Worm (Caenorhabditis elegans) whole organism, young adult: Measurements from ENCODE around the gene F20G2.5.

Source experiments
- F57A8.1 ChIP-seq: fragments of 200-800 bp; sonication (Bioruptor generic); optimal IDR thresholded peaks from 2 replicates; lab custom pipeline; 2018; ENCODE audit warnings: mild to moderate bottlenecking, missing genetic modification characterization, moderate library complexity, missing compliant biosample characterization
- F57C9.4 ChIP-seq: sonication (generic microtip); optimal IDR thresholded peaks from 2 replicates; lab custom pipeline; 2017; ENCODE audit warnings: mild to moderate bottlenecking, missing genetic modification characterization, missing compliant biosample characterization
- ZK185.1 ChIP-seq: sonication (generic microtip); optimal IDR thresholded peaks from 2 replicates; lab custom pipeline; 2016; ENCODE audit warnings: mild to moderate bottlenecking, missing genetic modification characterization, missing compliant biosample characterization; ENCODE audit not compliant: poor library complexity, severe bottlenecking
- ama-1 ChIP-seq, 3 experiments: fragments of 150-350 bp in 1 of 3; sonication (generic microtip) in 2 of 3; optimal IDR thresholded peaks; 2 replicates each; lab custom pipeline; 2014 to 2018; ENCODE audit warnings: missing biosample characterization in 2 of 3, missing genetic modification characterization in 2 of 3, missing genetic modification reagents in 2 of 3
- aptf-3 ChIP-seq: fragments of 200-800 bp; sonication (Bioruptor generic); IDR thresholded peaks from 2 replicates; pipeline ENCODE4 v1.3.6; 2022; ENCODE audit warnings: missing genetic modification characterization, missing compliant biosample characterization
- athp-1 ChIP-seq: sonication (generic microtip); optimal IDR thresholded peaks from 2 replicates; lab custom pipeline; 2017; ENCODE audit warnings: mild to moderate bottlenecking, missing genetic modification characterization, missing compliant biosample characterization
- attf-6 ChIP-seq: fragments of 200-800 bp; sonication (Bioruptor generic); IDR thresholded peaks from 2 replicates; pipeline ENCODE4 v1.3.6; 2022; ENCODE audit warnings: missing genetic modification reagents, missing genetic modification characterization, missing compliant biosample characterization
- bed-1 ChIP-seq: fragments of 200-800 bp; sonication (Bioruptor generic); IDR thresholded peaks from 2 replicates; pipeline ENCODE4 v1.3.6; 2022; ENCODE audit warnings: missing genetic modification reagents, missing genetic modification characterization, missing compliant biosample characterization
- bed-2 ChIP-seq: fragments of 200-800 bp; sonication (Bioruptor generic); IDR thresholded peaks from 2 replicates; pipeline ENCODE4 v1.3.6; 2022; ENCODE audit warnings: missing genetic modification reagents, missing genetic modification characterization, missing compliant biosample characterization
- ceh-27 ChIP-seq: fragments of 200-800 bp; sonication (Bioruptor generic); optimal IDR thresholded peaks from 2 replicates; lab custom pipeline; 2018; ENCODE audit warnings: mild to moderate bottlenecking, missing genetic modification characterization, moderate library complexity, missing compliant biosample characterization
- dox-1 ChIP-seq: fragments of 200-800 bp; sonication (Bioruptor generic); IDR thresholded peaks from 2 replicates; pipeline ENCODE4 v1.3.6; 2022; ENCODE audit warnings: missing genetic modification reagents, missing genetic modification characterization, missing compliant biosample characterization
- egl-44 ChIP-seq: fragments of 200-800 bp; sonication (Bioruptor generic); IDR thresholded peaks from 2 replicates; pipeline ENCODE4 v1.3.6; 2022; ENCODE audit warnings: missing genetic modification reagents, missing genetic modification characterization, missing compliant biosample characterization
- egrh-3 ChIP-seq: fragments of 200-800 bp; sonication (Bioruptor generic); IDR thresholded peaks from 2 replicates; pipeline ENCODE4 v1.3.6; 2022; ENCODE audit warnings: missing genetic modification reagents, missing genetic modification characterization, missing compliant biosample characterization
- hrde-1 ChIP-seq: sonication (generic microtip); optimal IDR thresholded peaks from 2 replicates; lab custom pipeline; 2016; ENCODE audit warnings: missing genetic modification characterization, mild to moderate bottlenecking, missing compliant biosample characterization, moderate library complexity, missing genotype, missing genetic modification reagents, borderline replicate concordance
- let-526 ChIP-seq: fragments of 200-800 bp; sonication (Bioruptor generic); IDR thresholded peaks from 2 replicates; pipeline ENCODE4 v1.3.6; 2022; ENCODE audit warnings: missing genetic modification reagents, missing genetic modification characterization, missing compliant biosample characterization
- let-607 ChIP-seq, 2 experiments: fragments of 200-800 bp in 1 of 2; sonication (Bioruptor generic) in 1 of 2; sonication (generic microtip) in 1 of 2; optimal IDR thresholded peaks; 2 replicates each; lab custom pipeline; 2016 to 2018; ENCODE audit warnings: mild to moderate bottlenecking in 2 of 2, missing compliant biosample characterization in 2 of 2, missing genetic modification characterization in 2 of 2, moderate library complexity in 2 of 2, missing genotype in 1 of 2
- lin-54 ChIP-seq: fragments of 200-800 bp; sonication (Bioruptor generic); optimal IDR thresholded peaks from 2 replicates; lab custom pipeline; 2018; ENCODE audit warnings: mild to moderate bottlenecking, missing genetic modification characterization, missing compliant biosample characterization
- lsl-1 ChIP-seq: fragments of 200-800 bp; sonication (Bioruptor generic); optimal IDR thresholded peaks from 2 replicates; lab custom pipeline; 2018; ENCODE audit warnings: mild to moderate bottlenecking, missing genetic modification characterization, moderate library complexity, missing compliant biosample characterization
- madf-8 ChIP-seq: fragments of 200-800 bp; sonication (Bioruptor generic); conservative IDR thresholded peaks from 2 replicates; pipeline ENCODE4 v1.3.6; 2022; ENCODE audit warnings: missing genetic modification reagents, missing genetic modification characterization, missing compliant biosample characterization
- nfya-1 ChIP-seq: sonication (generic microtip); optimal IDR thresholded peaks from 2 replicates; lab custom pipeline; 2017; ENCODE audit warnings: antibody characterized with exemption, missing compliant biosample characterization, missing genetic modification characterization, borderline replicate concordance; ENCODE audit not compliant: insufficient read depth
- nhr-27 ChIP-seq: fragments of 200-800 bp; sonication (Bioruptor generic); optimal IDR thresholded peaks from 2 replicates; lab custom pipeline; 2018; ENCODE audit warnings: mild to moderate bottlenecking, missing genetic modification characterization, moderate library complexity, missing compliant biosample characterization
- nhr-80 ChIP-seq: sonication (generic microtip); optimal IDR thresholded peaks from 2 replicates; lab custom pipeline; 2016; ENCODE audit warnings: missing genetic modification characterization, missing compliant biosample characterization
- pha-4 ChIP-seq: fragments of 150-350 bp; sonication (generic microtip); optimal IDR thresholded peaks from 2 replicates; lab custom pipeline; 2014; ENCODE audit warnings: missing biosample characterization, missing genetic modification reagents, missing genetic modification characterization
- repo-1 ChIP-seq: sonication (generic microtip); optimal IDR thresholded peaks from 2 replicates; lab custom pipeline; 2017; ENCODE audit warnings: mild to moderate bottlenecking, missing genetic modification characterization, missing compliant biosample characterization
- snpc-3.4 ChIP-seq: sonication (generic microtip); optimal IDR thresholded peaks from 2 replicates; lab custom pipeline; 2017; ENCODE audit warnings: missing genetic modification characterization, mild to moderate bottlenecking, missing compliant biosample characterization, antibody characterized with exemption, moderate library complexity, missing genotype, missing genetic modification reagents
- snpc-4 ChIP-seq, 5 experiments: fragments of 150-350 bp in 1 of 5; sonication (generic microtip) in 4 of 5; optimal IDR thresholded peaks; 2 replicates each; lab custom pipeline; 2014 to 2018; ENCODE audit warnings: missing genetic modification characterization in 5 of 5, missing biosample characterization in 3 of 5, antibody characterized with exemption in 2 of 5, mild to moderate bottlenecking in 2 of 5, missing compliant biosample characterization in 2 of 5, missing genotype in 2 of 5, moderate library complexity in 2 of 5, missing genetic modification reagents in 1 of 5
- sptf-2 ChIP-seq: fragments of 200-800 bp; sonication (Bioruptor generic); optimal IDR thresholded peaks from 2 replicates; lab custom pipeline; 2018; ENCODE audit warnings: mild to moderate bottlenecking, missing genetic modification characterization, missing compliant biosample characterization
- tbx-9 ChIP-seq: sonication (generic microtip); optimal IDR thresholded peaks from 2 replicates; lab custom pipeline; 2016; ENCODE audit warnings: borderline replicate concordance, missing genetic modification characterization, inconsistent platforms, missing compliant biosample characterization
- unc-130 ChIP-seq: sonication (generic microtip); optimal IDR thresholded peaks from 2 replicates; lab custom pipeline; 2016; ENCODE audit warnings: missing genetic modification reagents, missing genetic modification characterization, missing compliant biosample characterization
- unc-62 ChIP-seq: fragments of 150-350 bp; optimal IDR thresholded peaks from 2 replicates; lab custom pipeline; 2014; ENCODE audit warnings: missing biosample characterization, missing genetic modification reagents, missing genetic modification characterization

F20G2.5 gene

DNA sequence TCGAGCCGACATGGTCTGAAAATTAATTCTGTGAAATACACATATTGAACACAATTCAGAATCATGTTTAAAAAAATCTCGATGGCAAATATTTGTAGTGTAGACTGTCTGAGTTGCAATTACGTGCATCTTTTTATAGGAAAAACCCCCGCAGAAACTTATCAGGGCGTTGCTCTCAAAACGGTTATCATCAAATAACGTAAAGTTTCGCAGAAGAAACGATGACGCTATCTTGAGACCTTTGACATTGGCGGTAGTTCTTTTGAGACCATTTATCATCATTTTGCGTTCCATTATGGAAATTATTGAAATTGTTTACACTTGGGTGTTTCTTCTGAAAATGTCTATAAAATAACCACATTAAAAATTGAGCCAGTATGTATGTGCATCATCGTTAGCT, 40.5 kb upstream of the F20G2.5 start, which contains the start of gene dct-17:
dct-17 (minus strand) TSS at position 23 of the 400 bp plus-strand sequence.
- TF ChIP-seq nfya-1 (tag; lab: Kevin White, UChicago) = no peak
- TF ChIP-seq nhr-80 (tag; lab: Kevin White, UChicago) = peak; percentile 55
- no peak for TF ChIP-seq bed-2 (GFP tag; lab: Robert Waterston, UW)
- TF ChIP-seq repo-1 = no peak
- no peak for TF ChIP-seq nhr-27 (tag; lab: Kevin White, UChicago)
- TF ChIP-seq aptf-3 (GFP tag; lab: Robert Waterston, UW) = no peak
- TF ChIP-seq, all 124 proteins: peak for 1

ce11 chrV:13736147-13736546, 35.2 kb upstream of the F20G2.5 start, which contains the start of gene F35E12.6:
F35E12.6 (minus strand) TSS chrV:13736247.
- TF ChIP-seq lsl-1 (GFP tag; lab: Kevin White, UChicago) (no peak), nhr-80 (tag; lab: Kevin White, UChicago) (peak; percentile 20), bed-1 (GFP tag; lab: Robert Waterston, UW) (no peak)
- TF ChIP-seq, all 124 proteins: peak for 1

- TF ChIP-seq repo-1 (no peak), lin-54 (GFP tag; lab: Kevin White, UChicago) (no peak)
These were observed 32.9 kb upstream of the F20G2.5 start, which contains the start of gene irg-5 for ce11 chrV:13738374-13738773. irg-5 (minus strand) TSS chrV:13738474.

DNA sequence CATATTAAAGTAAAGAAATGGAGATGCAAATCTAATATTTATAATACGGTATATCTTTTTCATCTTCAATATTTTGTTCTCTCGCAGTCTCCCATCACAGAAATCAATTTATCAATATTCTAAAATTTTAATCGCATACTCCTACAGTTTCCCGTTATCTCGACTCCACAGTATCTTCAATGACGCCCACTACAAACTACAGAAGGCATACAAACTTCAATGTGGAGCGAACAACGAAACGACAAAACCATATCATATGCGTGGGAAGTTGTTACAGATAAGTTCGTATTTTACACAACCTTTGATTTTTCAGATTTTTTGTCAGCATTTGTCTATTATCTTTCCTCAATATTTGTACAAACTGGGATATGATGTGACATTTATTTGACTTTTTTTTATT, 31.4 kb upstream of the F20G2.5 start:
- TF ChIP-seq nhr-80 (tag; lab: Kevin White, UChicago) (peak; percentile 49), ama-1 (optimal IDR thresholded peaks at IDR 0.05; lab: Kevin White, UChicago) (no peak), ama-1 (GFP tag; optimal IDR thresholded peaks at IDR 0.05; lab: Kevin White, UChicago) (no peak)

DNA sequence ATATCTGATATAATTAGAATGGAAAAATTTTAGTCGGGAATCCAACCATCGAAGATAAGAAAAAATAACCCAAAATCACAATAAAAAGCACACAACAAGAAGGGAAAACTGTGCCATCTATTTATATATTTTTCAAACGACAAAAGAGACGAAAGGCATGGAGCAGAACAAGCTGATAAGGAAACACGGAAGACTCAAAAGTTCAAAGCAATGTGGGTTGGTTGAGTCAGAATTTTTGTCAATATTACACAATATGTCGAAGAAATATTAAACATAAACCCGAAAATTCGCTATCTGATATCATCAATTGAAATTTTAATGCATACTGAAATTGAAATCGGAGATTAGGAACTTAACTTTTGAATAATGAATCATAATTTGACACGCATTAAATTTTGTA, 26.4 kb upstream of the F20G2.5 start, which contains the start of gene F35E12.9:
F35E12.9 (minus strand) TSS at position 227 of the 400 bp plus-strand sequence.
- TF ChIP-seq nhr-80 (tag; lab: Kevin White, UChicago) (peak; percentile 84), let-526 (GFP tag; lab: Robert Waterston, UW) (no peak)

ce11 chrV:13748658-13749057, 22.7 kb upstream of the F20G2.5 start, which contains the start of gene F35E12.10:
F35E12.10 (minus strand) TSS chrV:13748758.
- no peak for TF ChIP-seq snpc-4 (GFP tag; optimal IDR thresholded peaks at IDR 0.05; lab: Kevin White, UChicago)
- no peak for TF ChIP-seq snpc-4 (tag; optimal IDR thresholded peaks at IDR 0.05; lab: Kevin White, UChicago)
- TF ChIP-seq tbx-9 (tag; lab: Kevin White, UChicago) = no peak
- TF ChIP-seq hrde-1 (tag; lab: Kevin White, UChicago) = no peak
- TF ChIP-seq ZK185.1 (tag; lab: Kevin White, UChicago) = no peak
- no peak for TF ChIP-seq F57C9.4 (tag; lab: Kevin White, UChicago)
- no peak for TF ChIP-seq pha-4 (tag; lab: Kevin White, UChicago)
- TF ChIP-seq snpc-3.4 (tag; lab: Kevin White, UChicago) = no peak
- no peak for TF ChIP-seq F57A8.1 (GFP tag; lab: Kevin White, UChicago)
- no peak for TF ChIP-seq egrh-3
- TF ChIP-seq madf-8 (GFP tag; lab: Robert Waterston, UW) = no peak
- TF ChIP-seq dox-1 (GFP tag; lab: Robert Waterston, UW) = no peak
- no peak for TF ChIP-seq unc-130 (GFP tag; lab: Kevin White, UChicago)
- TF ChIP-seq let-607 (tag; optimal IDR thresholded peaks at IDR 0.05; lab: Kevin White, UChicago) = no peak
- TF ChIP-seq sptf-2 (GFP tag; lab: Kevin White, UChicago) = no peak
- TF ChIP-seq egl-44 (GFP tag; lab: Robert Waterston, UW) = no peak
- TF ChIP-seq attf-6 = no peak
- no peak for TF ChIP-seq ceh-27 (GFP tag; lab: Kevin White, UChicago)
- TF ChIP-seq unc-62 = no peak
- no peak for TF ChIP-seq athp-1
